Fruit fly (Drosophila melanogaster): ENCODE results near the gene Mcm10.

The Mcm10 gene

dm6 chr2L:21206193-21206592, 26.5 kb downstream of the Mcm10 start, which contains the start of gene clumsy:
clumsy (plus strand) TSS chr2L:21206493.
- TF ChIP-seq CG14965 (GFP tag; optimal IDR thresholded peaks at IDR 0.05; ENCODE audit: borderline replicate concordance) (no peak), ci (GFP tag; IDR thresholded peaks at IDR 0.05) (no peak), CG2202 (tag; optimal IDR thresholded peaks at IDR 0.05) (no peak), CG2199 (GFP tag; IDR thresholded peaks at IDR 0.05) (peak; percentile 23; the same call in 1 of the 3 replicates), gt (GFP tag; IDR thresholded peaks at IDR 0.05) (no peak), CG6791 (GFP tag; IDR thresholded peaks at IDR 0.05; ENCODE audit: partially characterized antibody) (no peak)

dm6 chr2L:21214961-21215362, 35.2 kb downstream of the Mcm10 start:
- TF ChIP-seq B-H2 (GFP tag; optimal IDR thresholded peaks at IDR 0.05) (peak; percentile 22), Chrac-16 (GFP tag; optimal IDR thresholded peaks at IDR 0.05) (peak; percentile 37), Drgx (GFP tag; IDR thresholded peaks at IDR 0.05) (no peak), chn (GFP tag; optimal IDR thresholded peaks at IDR 0.05) (peak; percentile 41), CG2199 (GFP tag; IDR thresholded peaks at IDR 0.05) (peak; percentile 96), sim (GFP tag; IDR thresholded peaks at IDR 0.05) (no peak), Deaf1 (tag; optimal IDR thresholded peaks at IDR 0.05) (peak; percentile 27), peb (GFP tag; IDR thresholded peaks at IDR 0.05) (0 out of 2 replicates have a peak, but pooled peaks have one; percentile 7), ash1 (GFP tag; optimal IDR thresholded peaks at IDR 0.05) (no peak), CG9437 (GFP tag; optimal IDR thresholded peaks at IDR 0.05) (no peak), HLHmδ (GFP tag; optimal IDR thresholded peaks at IDR 0.05) (no peak), sens (GFP tag) (peak; percentile 75), CG16779 (GFP tag; IDR thresholded peaks at IDR 0.05) (0 out of 2 replicates have a peak, but pooled peaks have one; percentile 26), Bteb2 (GFP tag; optimal IDR thresholded peaks at IDR 0.05) (peak; percentile 0), CG3726 (GFP tag; IDR thresholded peaks at IDR 0.05) (no peak), NC2α (GFP tag; optimal IDR thresholded peaks at IDR 0.05) (peak; percentile 23), CG14050 (GFP tag; IDR thresholded peaks at IDR 0.05) (0 out of 3 replicates have a peak, but pooled peaks have one; percentile 12), wek (GFP tag; optimal IDR thresholded peaks at IDR 0.05) (no peak), CG12104 (GFP tag; optimal IDR thresholded peaks at IDR 0.05) (no peak), pho (GFP tag; optimal IDR thresholded peaks at IDR 0.05) (no peak), CG5245 (GFP tag; optimal IDR thresholded peaks at IDR 0.05) (peak; percentile 62), wdn (GFP tag; IDR thresholded peaks at IDR 0.05) (no peak), dmrt99B (tag; optimal IDR thresholded peaks at IDR 0.05) (no peak), CG4707 (GFP tag; optimal IDR thresholded peaks at IDR 0.05) (no peak), dan (GFP tag; IDR thresholded peaks at IDR 0.05) (no peak), pan (optimal IDR thresholded peaks at IDR 0.05) (no peak), pan (GFP tag; optimal IDR thresholded peaks at IDR 0.05 in 1 of 2, IDR thresholded peaks at IDR 0.05 in 1 of 2) (peak in 1 of 2 experiments; percentile 36), ac (GFP tag; optimal IDR thresholded peaks at IDR 0.05) (peak; percentile 0), emc (GFP tag; optimal IDR thresholded peaks at IDR 0.05) (no peak), CrebB (tag; optimal IDR thresholded peaks at IDR 0.05) (no peak), B-H1 (GFP tag; IDR thresholded peaks at IDR 0.05) (no peak; the same call in 2 of the 3 replicates), CG18262 (tag; optimal IDR thresholded peaks at IDR 0.05) (no peak), ap (GFP tag; IDR thresholded peaks at IDR 0.05) (no peak), trh (GFP tag; optimal IDR thresholded peaks at IDR 0.05) (no peak), Ssrp (tag; optimal IDR thresholded peaks at IDR 0.05) (no peak), pzg (GFP tag; optimal IDR thresholded peaks at IDR 0.05) (no peak), CG10366 (GFP tag; IDR thresholded peaks at IDR 0.05) (no peak), CG2120 (GFP tag; optimal IDR thresholded peaks at IDR 0.05) (peak; percentile 62), CG1647 (GFP tag; optimal IDR thresholded peaks at IDR 0.05) (peak; percentile 54), al (GFP tag; IDR thresholded peaks at IDR 0.05) (no peak), schlank (tag; optimal IDR thresholded peaks at IDR 0.05) (no peak), Optix (GFP tag; IDR thresholded peaks at IDR 0.05) (0 out of 3 replicates have a peak, but pooled peaks have one; percentile 15), CG8089 (GFP tag; optimal IDR thresholded peaks at IDR 0.05) (peak; percentile 9), CG9876 (GFP tag; optimal IDR thresholded peaks at IDR 0.05) (peak; percentile 7), CG17359 (tag; optimal IDR thresholded peaks at IDR 0.05) (peak; percentile 53), psq (GFP tag; optimal IDR thresholded peaks at IDR 0.05) (no peak)
